Worm (Caenorhabditis elegans) whole organism, L3 larva: ENCODE data around the gene lsy-12.

Experiments used
- R02D3.7 ChIP-seq: fragments of 150-350 bp; optimal IDR thresholded peaks from 2 replicates; lab custom pipeline; 2014; ENCODE audit warnings: missing biosample characterization, missing genetic modification characterization
- ZK546.5 ChIP-seq: sonication (generic microtip); optimal IDR thresholded peaks from 2 replicates; lab custom pipeline; 2017; ENCODE audit warnings: missing biosample characterization, missing genetic modification characterization
- aly-2 ChIP-seq: fragments of 150-350 bp; optimal IDR thresholded peaks from 2 replicates; lab custom pipeline; 2014; ENCODE audit warnings: missing biosample characterization, missing genetic modification characterization
- ama-1 ChIP-seq: fragments of 150-350 bp; optimal IDR thresholded peaks from 2 replicates; lab custom pipeline; 2018
- ceh-28 ChIP-seq: fragments of 150-350 bp; optimal IDR thresholded peaks from 2 replicates; lab custom pipeline; 2014; ENCODE audit warnings: missing biosample characterization, missing genetic modification reagents, missing genetic modification characterization
- ceh-82 ChIP-seq: fragments of 150-350 bp; optimal IDR thresholded peaks from 2 replicates; lab custom pipeline; 2014; ENCODE audit warnings: missing biosample characterization, missing genetic modification characterization
- ceh-9 ChIP-seq: sonication (generic microtip); optimal IDR thresholded peaks from 2 replicates; lab custom pipeline; 2018; ENCODE audit warnings: missing biosample characterization, missing genetic modification characterization
- daf-12 ChIP-seq: fragments of 150-350 bp; optimal IDR thresholded peaks from 2 replicates; lab custom pipeline; 2014; ENCODE audit warnings: missing biosample characterization, missing genetic modification reagents, missing genetic modification characterization
- egl-5 ChIP-seq: fragments of 150-350 bp; optimal IDR thresholded peaks from 2 replicates; lab custom pipeline; 2017; ENCODE audit warnings: missing biosample characterization, missing genetic modification reagents, missing genetic modification characterization, inconsistent platforms
- elt-1 ChIP-seq: fragments of 150-350 bp; optimal IDR thresholded peaks from 2 replicates; lab custom pipeline; 2014; ENCODE audit warnings: missing biosample characterization, missing genetic modification characterization
- elt-2 ChIP-seq: sonication (generic microtip); optimal IDR thresholded peaks from 2 replicates; lab custom pipeline; 2016; ENCODE audit warnings: missing genetic modification reagents, mild to moderate bottlenecking, missing genetic modification characterization, missing compliant biosample characterization
- eor-1 ChIP-seq, 2 experiments: fragments of 150-350 bp; optimal IDR thresholded peaks; 2 replicates each; lab custom pipeline; 2014 to 2018; ENCODE audit warnings: missing biosample characterization in 2 of 2, missing genetic modification characterization in 2 of 2
- fkh-10 ChIP-seq: sonication (generic microtip); optimal IDR thresholded peaks from 2 replicates; lab custom pipeline; 2017; ENCODE audit warnings: missing biosample characterization, missing genetic modification reagents, missing genetic modification characterization
- fkh-2 ChIP-seq: fragments of 150-350 bp; optimal IDR thresholded peaks from 2 replicates; lab custom pipeline; 2014; ENCODE audit warnings: missing biosample characterization, missing genetic modification reagents, missing genetic modification characterization
- fos-1 ChIP-seq: fragments of 150-350 bp; optimal IDR thresholded peaks from 2 replicates; lab custom pipeline; 2014; ENCODE audit warnings: missing biosample characterization, missing genetic modification characterization
- hmg-11 ChIP-seq: sonication (generic microtip); optimal IDR thresholded peaks from 2 replicates; lab custom pipeline; 2016; ENCODE audit warnings: missing genetic modification characterization, missing compliant biosample characterization
- jun-1 ChIP-seq: fragments of 150-350 bp; optimal IDR thresholded peaks from 2 replicates; lab custom pipeline; 2014; ENCODE audit warnings: missing biosample characterization, missing genetic modification reagents, missing genetic modification characterization
- lin-15B ChIP-seq: fragments of 150-350 bp; optimal IDR thresholded peaks from 2 replicates; lab custom pipeline; 2014; ENCODE audit warnings: missing biosample characterization, missing genetic modification characterization
- lin-39 ChIP-seq: fragments of 150-350 bp; optimal IDR thresholded peaks from 2 replicates; lab custom pipeline; 2018; ENCODE audit warnings: missing biosample characterization, missing genetic modification reagents, missing genetic modification characterization
- lsy-12 ChIP-seq: sonication (generic microtip); optimal IDR thresholded peaks from 2 replicates; lab custom pipeline; 2016; ENCODE audit warnings: mild to moderate bottlenecking, missing genetic modification characterization, missing compliant biosample characterization
- mml-1 ChIP-seq: fragments of 150-350 bp; sonication (generic microtip); optimal IDR thresholded peaks from 3 replicates; lab custom pipeline; 2014; ENCODE audit warnings: missing biosample characterization, missing genetic modification characterization
- nhr-11 ChIP-seq: fragments of 150-350 bp; optimal IDR thresholded peaks from 2 replicates; lab custom pipeline; 2014; ENCODE audit warnings: missing biosample characterization, missing genetic modification characterization
- nhr-12 ChIP-seq: fragments of 150-350 bp; optimal IDR thresholded peaks from 2 replicates; lab custom pipeline; 2014; ENCODE audit warnings: missing biosample characterization, missing genetic modification characterization
- nhr-23 ChIP-seq: fragments of 150-350 bp; optimal IDR thresholded peaks from 2 replicates; lab custom pipeline; 2014; ENCODE audit warnings: missing biosample characterization, missing genetic modification reagents, missing genetic modification characterization
- nhr-25 ChIP-seq: sonication (generic microtip); optimal IDR thresholded peaks from 2 replicates; lab custom pipeline; 2017; ENCODE audit warnings: missing biosample characterization, missing genetic modification characterization
- nhr-28 ChIP-seq: fragments of 150-350 bp; optimal IDR thresholded peaks from 2 replicates; lab custom pipeline; 2014; ENCODE audit warnings: missing biosample characterization, missing genetic modification characterization
- nhr-76 ChIP-seq: fragments of 150-350 bp; sonication (generic microtip); optimal IDR thresholded peaks from 5 replicates; lab custom pipeline; 2014; ENCODE audit warnings: missing biosample characterization, missing genetic modification characterization
- pqm-1 ChIP-seq: fragments of 150-350 bp; optimal IDR thresholded peaks from 2 replicates; lab custom pipeline; 2017; ENCODE audit warnings: missing biosample characterization, missing genetic modification characterization, inconsistent platforms
- sea-2 ChIP-seq: fragments of 150-350 bp; sonication (generic microtip); optimal IDR thresholded peaks from 4 replicates; lab custom pipeline; 2014; ENCODE audit warnings: missing biosample characterization, missing genetic modification reagents, missing genetic modification characterization
- skn-1 ChIP-seq: fragments of 150-350 bp; optimal IDR thresholded peaks from 2 replicates; lab custom pipeline; 2014; ENCODE audit warnings: missing biosample characterization, missing genetic modification characterization
- snpc-4 ChIP-seq: fragments of 150-350 bp; optimal IDR thresholded peaks from 2 replicates; lab custom pipeline; 2014; ENCODE audit warnings: missing biosample characterization, missing genetic modification characterization
- tbx-2 ChIP-seq: sonication (generic microtip); optimal IDR thresholded peaks from 2 replicates; lab custom pipeline; 2016; ENCODE audit warnings: mild to moderate bottlenecking, missing genetic modification characterization, missing compliant biosample characterization
- unc-39 ChIP-seq: sonication (generic microtip); optimal IDR thresholded peaks from 4 replicates; lab custom pipeline; 2017; ENCODE audit warnings: missing biosample characterization, missing genetic modification characterization
- unc-62 ChIP-seq: fragments of 150-350 bp; sonication (generic microtip); optimal IDR thresholded peaks from 4 replicates; lab custom pipeline; 2014; ENCODE audit warnings: missing biosample characterization, missing genetic modification reagents, missing genetic modification characterization
- zag-1 ChIP-seq: fragments of 150-350 bp; optimal IDR thresholded peaks from 2 replicates; lab custom pipeline; 2014; ENCODE audit warnings: missing biosample characterization, missing genetic modification characterization
- ztf-11 ChIP-seq: fragments of 150-350 bp; optimal IDR thresholded peaks from 2 replicates; lab custom pipeline; 2014; ENCODE audit warnings: missing biosample characterization, missing genetic modification characterization
- ztf-4 ChIP-seq: fragments of 150-350 bp; optimal IDR thresholded peaks from 2 replicates; lab custom pipeline; 2014; ENCODE audit warnings: missing biosample characterization, missing genetic modification characterization

Gene lsy-12

DNA sequence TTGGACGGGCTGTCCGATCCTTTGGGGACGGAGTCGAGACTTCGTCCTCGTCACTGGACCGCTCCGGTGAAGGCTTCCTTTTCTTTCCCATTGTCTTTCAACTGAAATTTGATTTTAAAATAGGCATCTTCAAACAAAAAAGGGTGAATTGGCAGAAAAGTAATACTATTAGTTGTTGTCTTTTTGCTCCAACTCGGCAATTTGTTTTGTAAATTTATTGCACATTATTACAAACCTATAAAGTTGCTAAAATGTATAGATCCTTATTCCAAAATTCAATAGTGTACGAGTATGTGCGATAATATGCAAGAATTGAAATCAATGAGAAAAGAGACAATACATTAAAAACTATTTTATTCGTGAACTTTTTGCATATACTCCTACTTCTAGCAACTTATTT, at the start of gene lsy-12:
lsy-12 (minus strand) TSS at position 101 of the 400 bp plus-strand sequence.
- TF ChIP-seq nhr-23 (tag; lab: Kevin White, UChicago) = no peak
- no peak for TF ChIP-seq elt-2 (tag; lab: Kevin White, UChicago)
- no peak for TF ChIP-seq eor-1 (tag; optimal IDR thresholded peaks at IDR 0.05; lab: Kevin White, UChicago)
- no peak for TF ChIP-seq ceh-9 (tag; lab: Kevin White, UChicago)
- no peak for TF ChIP-seq nhr-25 (tag; lab: Kevin White, UChicago)
- TF ChIP-seq aly-2 (tag; lab: Kevin White, UChicago) = no peak
- TF ChIP-seq hmg-11 = no peak
- TF ChIP-seq nhr-76 (tag; lab: Kevin White, UChicago) = no peak
- TF ChIP-seq nhr-28 (tag; lab: Kevin White, UChicago) = no peak
- no peak for TF ChIP-seq lin-15B (tag; lab: Kevin White, UChicago)
- TF ChIP-seq ceh-28 (tag; lab: Kevin White, UChicago) = no peak
- no peak for TF ChIP-seq ZK546.5 (tag; lab: Kevin White, UChicago)
- no peak for TF ChIP-seq nhr-11
- no peak for TF ChIP-seq ama-1
- TF ChIP-seq pqm-1 (tag; lab: Kevin White, UChicago) = no peak

DNA sequence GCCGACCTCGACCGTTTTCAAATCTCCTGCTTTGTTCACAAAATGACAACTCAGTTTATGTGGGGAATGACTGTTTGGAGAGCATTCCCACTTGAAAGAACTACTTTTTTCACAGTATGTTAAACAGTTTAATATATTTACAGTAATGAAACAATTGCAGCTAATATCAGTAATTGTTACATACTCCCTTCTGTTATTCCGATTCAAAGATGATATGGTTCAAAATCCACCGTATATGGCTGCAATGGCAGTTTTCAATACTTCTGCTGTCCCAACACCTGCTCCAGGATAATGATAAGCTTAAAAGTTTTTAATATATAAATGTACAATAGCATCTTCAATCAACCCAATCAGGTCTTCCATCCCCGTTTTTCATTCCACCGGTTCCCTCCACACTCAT, 47.4 kb upstream of the lsy-12 start:
- TF ChIP-seq fkh-2 (tag; lab: Kevin White, UChicago) = no peak
- TF ChIP-seq fos-1 = no peak
- no peak for TF ChIP-seq skn-1 (tag; lab: Kevin White, UChicago)
- no peak for TF ChIP-seq tbx-2 (tag; lab: Kevin White, UChicago)
- no peak for TF ChIP-seq snpc-4 (tag; lab: Kevin White, UChicago)
- no peak for TF ChIP-seq elt-1 (tag; lab: Kevin White, UChicago)
- no peak for TF ChIP-seq fkh-10 (GFP tag; lab: Kevin White, UChicago)
- no peak for TF ChIP-seq nhr-76 (tag; lab: Kevin White, UChicago)
- no peak for TF ChIP-seq daf-12 (tag; lab: Kevin White, UChicago)
- no peak for TF ChIP-seq lin-15B (tag; lab: Kevin White, UChicago)
- TF ChIP-seq nhr-12 (tag; lab: Kevin White, UChicago) = no peak
- no peak for TF ChIP-seq unc-62 (GFP tag; lab: Kevin White, UChicago)
- no peak for TF ChIP-seq jun-1
- no peak for TF ChIP-seq aly-2 (tag; lab: Kevin White, UChicago)
- no peak for TF ChIP-seq R02D3.7 (tag; lab: Kevin White, UChicago)
- no peak for TF ChIP-seq eor-1 (tag; optimal IDR thresholded peaks at IDR 0.05; lab: Kevin White, UChicago)

DNA sequence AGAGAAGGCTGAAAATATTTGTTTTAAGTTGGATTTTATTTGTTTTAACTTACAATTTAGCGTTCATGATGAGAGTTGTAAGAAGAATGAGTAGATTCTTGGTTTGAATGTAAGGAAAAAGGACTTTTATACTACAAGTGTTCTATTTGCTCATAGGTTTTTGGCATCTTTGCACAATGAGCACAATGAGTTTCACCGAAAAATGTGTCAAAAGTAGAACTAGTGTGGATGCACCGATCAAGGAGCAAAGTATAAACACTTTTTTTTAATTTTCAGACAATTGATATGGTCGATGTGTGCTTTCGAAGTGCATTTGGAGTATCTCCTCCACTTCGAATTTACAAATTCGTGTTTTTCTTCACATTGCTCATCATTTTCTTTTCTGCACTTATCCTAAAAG, 46.4 kb upstream of the lsy-12 start, which contains the start of gene fipr-11:
fipr-11 (minus strand) TSS at position 101 of the 400 bp plus-strand sequence.
- TF ChIP-seq lsy-12 (no peak), mml-1 (tag; lab: Kevin White, UChicago) (no peak)

DNA sequence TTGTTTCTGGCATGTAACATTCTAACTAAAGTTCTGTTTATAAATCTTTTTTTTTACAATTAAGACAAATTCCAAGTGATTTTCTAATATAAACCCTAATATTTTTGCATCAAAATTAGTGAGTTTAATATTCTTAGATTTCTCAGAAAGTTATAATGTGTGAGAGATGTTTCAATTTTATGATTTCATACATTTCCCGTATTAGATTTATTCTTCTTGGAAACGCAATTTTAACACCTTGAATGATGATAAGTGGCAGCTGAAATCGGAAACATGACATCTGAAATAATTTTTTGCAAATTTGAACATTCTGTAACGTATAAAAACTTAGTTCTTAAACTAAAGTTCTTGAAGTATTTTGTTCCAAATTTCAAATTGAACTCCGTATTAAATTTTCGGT, 41.4 kb upstream of the lsy-12 start:
- TF ChIP-seq lin-39 (tag; lab: Kevin White, UChicago) = no peak
- no peak for TF ChIP-seq nhr-28 (tag; lab: Kevin White, UChicago)
- no peak for TF ChIP-seq ceh-28 (tag; lab: Kevin White, UChicago)
- TF ChIP-seq jun-1 = no peak
- no peak for TF ChIP-seq egl-5
- TF ChIP-seq fkh-2 (tag; lab: Kevin White, UChicago) = no peak
- no peak for TF ChIP-seq mml-1 (tag; lab: Kevin White, UChicago)
- no peak for TF ChIP-seq ztf-4 (tag; lab: Kevin White, UChicago)
- no peak for TF ChIP-seq nhr-76 (tag; lab: Kevin White, UChicago)
- no peak for TF ChIP-seq ztf-11
- TF ChIP-seq unc-39 (tag; lab: Kevin White, UChicago) = no peak
- no peak for TF ChIP-seq tbx-2 (tag; lab: Kevin White, UChicago)
- TF ChIP-seq fos-1 = no peak
- no peak for TF ChIP-seq zag-1 (tag; lab: Kevin White, UChicago)
- no peak for TF ChIP-seq elt-2 (tag; lab: Kevin White, UChicago)
- no peak for TF ChIP-seq fkh-10 (GFP tag; lab: Kevin White, UChicago)
- TF ChIP-seq sea-2 (GFP tag; lab: Kevin White, UChicago) = no peak
- TF ChIP-seq aly-2 (tag; lab: Kevin White, UChicago) = no peak
- no peak for TF ChIP-seq ceh-82 (tag; lab: Kevin White, UChicago)
- no peak for TF ChIP-seq nhr-12 (tag; lab: Kevin White, UChicago)
